Fruit fly (Drosophila melanogaster): ENCODE data around the gene CG7884.

CG7884 gene

DNA sequence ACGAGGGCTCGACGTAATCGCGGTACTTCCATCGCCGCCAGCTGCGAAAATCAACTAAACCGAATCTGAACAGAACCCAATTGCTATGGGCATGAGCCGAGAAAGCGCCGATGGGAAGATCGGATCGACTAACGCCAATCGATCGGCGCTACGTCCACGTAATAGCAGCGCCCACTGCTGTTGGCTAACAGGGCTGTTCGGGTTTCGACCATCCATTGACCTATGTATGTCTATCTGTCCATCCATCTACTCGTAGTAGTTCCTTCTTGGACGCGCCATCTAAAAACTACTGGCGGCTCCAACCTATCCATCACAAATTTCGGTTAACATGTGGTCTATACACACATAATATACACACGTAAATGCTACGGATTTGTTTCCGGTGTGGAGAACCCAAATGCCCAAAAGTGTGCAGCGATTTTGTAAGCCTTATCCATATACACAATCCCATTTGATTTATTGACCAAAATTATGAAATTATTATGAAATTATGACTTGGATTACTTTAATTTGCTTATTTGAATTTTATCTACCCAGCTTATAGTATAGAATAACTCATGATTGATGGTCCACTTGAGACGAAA lies 21.5 kb downstream of the CG7884 start, which contains the start of gene CG14196 (continued):
- TF ChIP-seq seq (GFP tag; IDR thresholded peaks at IDR 0.05) (no peak), ken (GFP tag; IDR thresholded peaks at IDR 0.05) (no peak), E2f2 (GFP tag; IDR thresholded peaks at IDR 0.05) (0 out of 2 replicates have a peak, but pooled peaks have one; percentile 9), CG8281 (tag; optimal IDR thresholded peaks at IDR 0.05) (peak; percentile 69), CTCF (GFP tag; optimal IDR thresholded peaks at IDR 0.05) (peak; percentile 58), CG34422 (GFP tag; IDR thresholded peaks at IDR 0.05) (no peak), Deaf1 (tag; optimal IDR thresholded peaks at IDR 0.05) (peak; percentile 74), CG2875 (GFP tag; optimal IDR thresholded peaks at IDR 0.05) (no peak), az2 (GFP tag; optimal IDR thresholded peaks at IDR 0.05) (no peak), CG9797 (GFP tag; optimal IDR thresholded peaks at IDR 0.05) (no peak), nerfin-2 (GFP tag; IDR thresholded peaks at IDR 0.05; ENCODE audit: partially characterized antibody) (no peak), Oaz (GFP tag; IDR thresholded peaks at IDR 0.05) (no peak), slbo (GFP tag; IDR thresholded peaks at IDR 0.05) (no peak), Med (GFP tag) (peak; percentile 72), sens (GFP tag) (peak; percentile 66), lilli (GFP tag; optimal IDR thresholded peaks at IDR 0.05) (no peak)

- TF ChIP-seq tap (tag; optimal IDR thresholded peaks at IDR 0.05) = peak; percentile 9
- TF ChIP-seq Vsx1 (GFP tag; optimal IDR thresholded peaks at IDR 0.05) = no peak
- no peak for TF ChIP-seq CG18619 (GFP tag; optimal IDR thresholded peaks at IDR 0.05)
- TF ChIP-seq E2f2 (GFP tag; IDR thresholded peaks at IDR 0.05) = no peak; the same call in 1 of the 2 replicates
- peak; percentile 73 for TF ChIP-seq MBD-R2 (GFP tag; IDR thresholded peaks at IDR 0.05)
- TF ChIP-seq HmgD (GFP tag; optimal IDR thresholded peaks at IDR 0.05) = no peak
- TF ChIP-seq vnd (GFP tag; IDR thresholded peaks at IDR 0.05; ENCODE audit: partially characterized antibody) = no peak
- TF ChIP-seq Deaf1 (tag; optimal IDR thresholded peaks at IDR 0.05) = no peak
- no peak for TF ChIP-seq CG3847 (GFP tag; IDR thresholded peaks at IDR 0.05)
- no peak for TF ChIP-seq az2 (GFP tag; optimal IDR thresholded peaks at IDR 0.05)
- TF ChIP-seq CG32767 (GFP tag; IDR thresholded peaks at IDR 0.05) = no peak
- TF ChIP-seq CG9437 (GFP tag; optimal IDR thresholded peaks at IDR 0.05) = no peak
- no peak for TF ChIP-seq Myb (GFP tag; optimal IDR thresholded peaks at IDR 0.05)
- no peak for TF ChIP-seq NFAT (GFP tag; IDR thresholded peaks at IDR 0.05)
- no peak for TF ChIP-seq H2.0 (GFP tag; IDR thresholded peaks at IDR 0.05)
- TF ChIP-seq dmrt99B (tag; optimal IDR thresholded peaks at IDR 0.05) = no peak
- TF ChIP-seq CG6272 (GFP tag; IDR thresholded peaks at IDR 0.05) = no peak
- TF ChIP-seq CG14014 (GFP tag; IDR thresholded peaks at IDR 0.05) = peak; percentile 26; the same call in 1 of the 2 replicates
- TF ChIP-seq ERR (GFP tag; optimal IDR thresholded peaks at IDR 0.05) = no peak
- no peak for TF ChIP-seq knrl (GFP tag; IDR thresholded peaks at IDR 0.05; ENCODE audit: partially characterized antibody)
- TF ChIP-seq chinmo (GFP tag; IDR thresholded peaks at IDR 0.05; ENCODE audit: partially characterized antibody) = no peak
- TF ChIP-seq D19A (tag; optimal IDR thresholded peaks at IDR 0.05) = peak; percentile 98
- no peak for TF ChIP-seq HHEX (GFP tag; optimal IDR thresholded peaks at IDR 0.05)
- TF ChIP-seq peb (GFP tag; IDR thresholded peaks at IDR 0.05) = no peak
- TF ChIP-seq sna (GFP tag; IDR thresholded peaks at IDR 0.05; ENCODE audit: partially characterized antibody) = no peak
- no peak for TF ChIP-seq CG1602 (GFP tag; optimal IDR thresholded peaks at IDR 0.05)
- TF ChIP-seq Xrp1 (GFP tag; IDR thresholded peaks at IDR 0.05) = peak; percentile 26; the same call in 1 of the 2 replicates
- TF ChIP-seq Oli (tag; optimal IDR thresholded peaks at IDR 0.05) = no peak
- no peak for TF ChIP-seq CG9215 (GFP tag; IDR thresholded peaks at IDR 0.05)
- no peak for TF ChIP-seq shn (GFP tag; optimal IDR thresholded peaks at IDR 0.05)
- TF ChIP-seq CG17328 (GFP tag; IDR thresholded peaks at IDR 0.05) = no peak
- peak; percentile 8 for TF ChIP-seq ind (GFP tag; optimal IDR thresholded peaks at IDR 0.05)
- TF ChIP-seq Hr39 (optimal IDR thresholded peaks at IDR 0.05) = no peak
- TF ChIP-seq Gug (GFP tag; IDR thresholded peaks at IDR 0.05) = no peak
- no peak for TF ChIP-seq Dbx (GFP tag; IDR thresholded peaks at IDR 0.05)
- no peak for TF ChIP-seq gcm2 (GFP tag; optimal IDR thresholded peaks at IDR 0.05)
- TF ChIP-seq Trl (optimal IDR thresholded peaks at IDR 0.05) = no peak
- TF ChIP-seq Trl (GFP tag; optimal IDR thresholded peaks at IDR 0.05) = no peak
- no peak for TF ChIP-seq gcm (GFP tag; optimal IDR thresholded peaks at IDR 0.05)
Measured at dm6 chrX:19243379-19243834, 23.0 kb downstream of the CG7884 start, which contains the start of gene CG7889. Gene CG7889, plus strand, starts transcription at chrX:19243631.

All from whole organism, embryonic.